Fruit fly (Drosophila melanogaster) whole organism, prepupa: ENCODE measurements around the gene Vti1b.

ENCODE experiments used
- CG31627 ChIP-seq: fragments of 200-800 bp; sonication (Bioruptor generic); optimal IDR thresholded peaks from 3 replicates; lab custom pipeline; 2016; ENCODE audit warnings: missing biosample characterization, missing genetic modification characterization
- CG6276 ChIP-seq: fragments of 200-800 bp; sonication (Bioruptor generic); optimal IDR thresholded peaks from 2 replicates; lab custom pipeline; 2017; ENCODE audit warnings: missing biosample characterization, mild to moderate bottlenecking, missing genetic modification characterization
- CG8632 ChIP-seq: fragments of 200-800 bp; sonication (Bioruptor generic); optimal IDR thresholded peaks from 3 replicates; lab custom pipeline; 2016; ENCODE audit warnings: missing biosample characterization, missing genetic modification characterization
- OdsH ChIP-seq: fragments of 200-800 bp; sonication (Bioruptor generic); optimal IDR thresholded peaks from 3 replicates; lab custom pipeline; 2016; ENCODE audit warnings: missing biosample characterization, missing genetic modification characterization
- eg ChIP-seq: fragments of 200-800 bp; sonication (Bioruptor generic); IDR thresholded peaks from 3 replicates; pipeline ENCODE4 v1.3.6; 2022; ENCODE audit warnings: missing biosample characterization, missing genetic modification characterization

dm6 chr3R:18411205-18411749 lies 14.5 kb downstream of the Vti1b start, which contains the start of gene CG10864:
- TF ChIP-seq CG8632 (GFP tag; lab: Kevin White, UChicago), result no peak
- TF ChIP-seq eg, result no peak
- TF ChIP-seq OdsH (GFP tag; lab: Kevin White, UChicago), result no peak
- no peak for TF ChIP-seq CG31627
- no peak for TF ChIP-seq CG6276 (GFP tag; lab: Kevin White, UChicago)
